Fruit fly (Drosophila melanogaster): Measurements from ENCODE around the gene mRpL1.

mRpL1 gene

DNA sequence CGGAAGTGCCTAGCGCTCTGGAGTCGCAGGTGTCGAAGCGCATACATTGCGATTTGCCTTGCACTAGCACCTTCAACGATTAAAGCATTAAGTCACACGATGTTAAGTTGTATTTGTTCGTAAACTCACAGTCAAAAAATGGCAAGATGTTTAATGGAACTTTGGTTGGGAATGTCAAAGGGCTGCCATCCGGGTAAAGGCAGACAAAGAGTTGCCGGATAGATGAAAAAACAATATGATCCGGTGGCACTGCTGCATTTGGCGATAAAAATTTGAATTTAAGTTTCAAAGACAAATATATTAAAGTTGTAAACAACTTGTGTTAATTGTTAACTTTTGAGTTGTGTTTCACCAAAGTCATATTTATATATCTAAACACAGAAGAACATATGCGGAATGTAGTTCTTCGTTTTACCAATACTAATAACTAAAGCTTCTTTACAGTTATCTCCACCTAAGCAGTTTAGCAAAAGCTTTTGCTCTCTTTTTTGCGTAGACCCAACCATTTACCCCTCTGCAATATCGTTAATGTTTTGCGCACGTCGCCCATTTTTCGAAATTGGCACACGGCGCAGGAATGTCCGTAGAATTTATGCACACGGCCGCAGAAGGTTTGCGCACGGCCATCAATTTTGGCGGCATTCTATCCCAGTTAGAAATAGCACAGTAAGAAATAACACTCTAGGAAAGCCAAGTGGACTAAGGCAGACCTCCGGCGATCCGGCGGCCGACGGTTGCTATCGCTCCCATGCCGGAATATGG lies 15.3 kb downstream of the mRpL1 start, which contains the start of gene Coq2 (continued):
- TF ChIP-seq CG2199 (GFP tag; IDR thresholded peaks at IDR 0.05), result no peak
- no peak for TF ChIP-seq pfk (GFP tag; optimal IDR thresholded peaks at IDR 0.05)
- no peak for TF ChIP-seq kah (GFP tag; optimal IDR thresholded peaks at IDR 0.05)
- TF ChIP-seq CG6813 (GFP tag; optimal IDR thresholded peaks at IDR 0.05), result no peak
- peak; percentile 44 for TF ChIP-seq Sry-δ (GFP tag; optimal IDR thresholded peaks at IDR 0.05)
- no peak for TF ChIP-seq Hr78 (GFP tag; optimal IDR thresholded peaks at IDR 0.05)
- TF ChIP-seq CG18619 (GFP tag; optimal IDR thresholded peaks at IDR 0.05), result no peak
- TF ChIP-seq HLH3B (GFP tag; IDR thresholded peaks at IDR 0.05), result no peak
- no peak for TF ChIP-seq abd-A (tag; optimal IDR thresholded peaks at IDR 0.05)
- no peak for TF ChIP-seq CG2712 (tag; optimal IDR thresholded peaks at IDR 0.05)
- TF ChIP-seq tin (GFP tag; optimal IDR thresholded peaks at IDR 0.05), result no peak
- no peak for TF ChIP-seq slp2 (GFP tag; optimal IDR thresholded peaks at IDR 0.05)
- TF ChIP-seq CG17361 (GFP tag; IDR thresholded peaks at IDR 0.05), result no peak
- no peak for TF ChIP-seq oc (tag; optimal IDR thresholded peaks at IDR 0.05)
- TF ChIP-seq CG17829 (tag; optimal IDR thresholded peaks at IDR 0.05), result no peak
- TF ChIP-seq Elba2 (GFP tag; optimal IDR thresholded peaks at IDR 0.05), result no peak
- no peak for TF ChIP-seq NC2β (GFP tag; optimal IDR thresholded peaks at IDR 0.05)
- TF ChIP-seq eyg (GFP tag; optimal IDR thresholded peaks at IDR 0.05), result no peak
- peak; percentile 65 for TF ChIP-seq CG4617 (GFP tag; optimal IDR thresholded peaks at IDR 0.05; ENCODE audit: borderline replicate concordance)
- TF ChIP-seq gcm (GFP tag; optimal IDR thresholded peaks at IDR 0.05), result no peak
- TF ChIP-seq vfl (GFP tag; optimal IDR thresholded peaks at IDR 0.05), result no peak
- TF ChIP-seq CG2129 (GFP tag; IDR thresholded peaks at IDR 0.05; ENCODE audit: partially characterized antibody), result no peak
- TF ChIP-seq Awh (GFP tag; IDR thresholded peaks at IDR 0.05), result no peak
- TF ChIP-seq CG10366 (GFP tag; IDR thresholded peaks at IDR 0.05), result no peak
- no peak for TF ChIP-seq CG17612 (GFP tag; IDR thresholded peaks at IDR 0.05)
- TF ChIP-seq CG13624 (GFP tag; optimal IDR thresholded peaks at IDR 0.05), result no peak
- no peak for TF ChIP-seq stwl (tag; optimal IDR thresholded peaks at IDR 0.05)
- no peak for TF ChIP-seq Dip2 (GFP tag; IDR thresholded peaks at IDR 0.05)
- peak; percentile 59 for TF ChIP-seq Nf-YC (tag; optimal IDR thresholded peaks at IDR 0.05)
- TF ChIP-seq lov (optimal IDR thresholded peaks at IDR 0.05), result no peak
- TF ChIP-seq lov (GFP tag; IDR thresholded peaks at IDR 0.05), result no peak
- TF ChIP-seq CG12236 (GFP tag; optimal IDR thresholded peaks at IDR 0.05), result no peak
- no peak for TF ChIP-seq CrebB (tag; optimal IDR thresholded peaks at IDR 0.05)
- peak; percentile 25 for TF ChIP-seq CG12659 (GFP tag; optimal IDR thresholded peaks at IDR 0.05)
- no peak for TF ChIP-seq Kr (GFP tag; optimal IDR thresholded peaks at IDR 0.05)
- no peak for TF ChIP-seq CG12299 (tag; optimal IDR thresholded peaks at IDR 0.05)
- no peak for TF ChIP-seq CG11695 (GFP tag; IDR thresholded peaks at IDR 0.05)
- TF ChIP-seq amos (GFP tag; IDR thresholded peaks at IDR 0.05; ENCODE audit: partially characterized antibody), result no peak
- no peak for TF ChIP-seq CG4328 (GFP tag; optimal IDR thresholded peaks at IDR 0.05)
- no peak for TF ChIP-seq zf30C (GFP tag; optimal IDR thresholded peaks at IDR 0.05)
- no peak for TF ChIP-seq CG31224 (GFP tag; IDR thresholded peaks at IDR 0.05)
- TF ChIP-seq CG7928 (GFP tag; optimal IDR thresholded peaks at IDR 0.05), result no peak
- no peak for TF ChIP-seq caup (GFP tag; optimal IDR thresholded peaks at IDR 0.05; ENCODE audit: severe bottlenecking)
- no peak for TF ChIP-seq sna (GFP tag; IDR thresholded peaks at IDR 0.05; ENCODE audit: partially characterized antibody)
- TF ChIP-seq CG32767 (GFP tag; IDR thresholded peaks at IDR 0.05), result no peak
- no peak for TF ChIP-seq repo (GFP tag; optimal IDR thresholded peaks at IDR 0.05)
- peak; percentile 29 for TF ChIP-seq CG14710 (tag; optimal IDR thresholded peaks at IDR 0.05)
- no peak for TF ChIP-seq zfh2 (GFP tag; optimal IDR thresholded peaks at IDR 0.05)
- TF ChIP-seq CG18011 (GFP tag; optimal IDR thresholded peaks at IDR 0.05), result no peak
- no peak for TF ChIP-seq HmgD (GFP tag; optimal IDR thresholded peaks at IDR 0.05)
